Fruit fly (Drosophila melanogaster): ENCODE measurements around the gene heca.

- TF ChIP-seq ovo (GFP tag; optimal IDR thresholded peaks at IDR 0.05) (no peak), cic (GFP tag; optimal IDR thresholded peaks at IDR 0.05) (no peak), pad (GFP tag; optimal IDR thresholded peaks at IDR 0.05) (no peak), tj (GFP tag; optimal IDR thresholded peaks at IDR 0.05) (no peak), CG7101 (tag; optimal IDR thresholded peaks at IDR 0.05) (no peak), kay (GFP tag; ENCODE audit: borderline replicate concordance) (no peak), CG12768 (GFP tag; optimal IDR thresholded peaks at IDR 0.05) (no peak), cnc (optimal IDR thresholded peaks at IDR 0.05) (no peak), Mnt (GFP tag; optimal IDR thresholded peaks at IDR 0.05) (no peak), CG33017 (tag; optimal IDR thresholded peaks at IDR 0.05) (no peak), Hr96 (GFP tag; optimal IDR thresholded peaks at IDR 0.05) (no peak), CG7045 (GFP tag; optimal IDR thresholded peaks at IDR 0.05) (no peak), CG1620 (GFP tag; optimal IDR thresholded peaks at IDR 0.05) (no peak)
Observed at dm6 chr3R:30236994-30237393, 40.7 kb upstream of the heca start.
